Worm (Caenorhabditis elegans) whole organism, L2 larva: Measurements from ENCODE around the gene zer-1.
A peak's percentile ranks its signal among the peaks of the same experiment; 100 is the strongest.

Experiments
- fos-1 ChIP-seq: fragments of 150-350 bp; optimal IDR thresholded peaks from 2 replicates; lab custom pipeline; 2014; ENCODE audit warnings: missing biosample characterization, missing genetic modification characterization
- nhr-77 ChIP-seq: fragments of 150-350 bp; optimal IDR thresholded peaks from 2 replicates; lab custom pipeline; 2014; ENCODE audit warnings: missing biosample characterization, missing genetic modification characterization

- TF ChIP-seq nhr-77 (no peak), fos-1 (tag; lab: Kevin White, UChicago) (peak; percentile 95)
These were observed 53.6 kb downstream of the zer-1 start, which contains the start of gene zip-2 for ce11 chrIII:832855-833504.
